Worm (Caenorhabditis elegans): ENCODE data around the gene cox-5A.

DNA sequence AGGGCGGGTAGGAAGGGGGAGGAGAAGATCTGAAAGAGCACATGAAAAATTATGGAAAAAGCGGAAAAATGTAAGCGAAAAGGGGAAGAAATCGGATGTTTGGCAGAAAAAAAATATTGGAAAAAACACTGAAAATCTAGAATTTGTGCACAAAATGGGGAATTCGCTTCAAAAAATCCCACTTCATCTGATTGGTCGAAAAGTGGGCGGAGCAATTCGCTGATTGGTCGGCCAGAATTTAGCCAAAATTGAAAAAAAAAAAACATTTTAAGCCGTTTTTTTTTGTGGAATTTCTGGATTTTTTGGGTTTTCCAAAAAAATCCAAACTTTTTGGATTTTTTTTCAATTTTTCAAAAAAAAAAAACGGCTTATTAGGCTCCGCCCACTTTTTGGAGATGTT lies 15.5 kb downstream of the cox-5A start:
- no peak for TF ChIP-seq nhr-28 (tag; optimal IDR thresholded peaks at IDR 0.05)
- TF ChIP-seq ama-1 (optimal IDR thresholded peaks at IDR 0.05) = no peak
- TF ChIP-seq nhr-237 (tag; optimal IDR thresholded peaks at IDR 0.05) = no peak
- no peak for TF ChIP-seq ztf-11 (tag; optimal IDR thresholded peaks at IDR 0.05)
- no peak for TF ChIP-seq ceh-9 (tag; optimal IDR thresholded peaks at IDR 0.05)
- no peak for TF ChIP-seq fos-1 (tag; optimal IDR thresholded peaks at IDR 0.05)
- no peak for TF ChIP-seq nhr-76 (tag; optimal IDR thresholded peaks at IDR 0.05)
- peak; percentile 84 for TF ChIP-seq nfya-1 (tag; optimal IDR thresholded peaks at IDR 0.05; ENCODE audit: insufficient read depth)
- no peak for TF ChIP-seq elt-1 (tag; optimal IDR thresholded peaks at IDR 0.05)
- TF ChIP-seq unc-62 (GFP tag; optimal IDR thresholded peaks at IDR 0.05) = no peak

Data from whole organism, L3 larva.